Worm (Caenorhabditis elegans) whole organism, dauer: ENCODE measurements around the gene gcy-19.

Experiments used
- unc-62 ChIP-seq: sonication (generic microtip); optimal IDR thresholded peaks from 2 replicates; lab custom pipeline; 2017; ENCODE audit warnings: missing biosample characterization, missing genetic modification reagents, missing genetic modification characterization

gcy-19 gene

DNA sequence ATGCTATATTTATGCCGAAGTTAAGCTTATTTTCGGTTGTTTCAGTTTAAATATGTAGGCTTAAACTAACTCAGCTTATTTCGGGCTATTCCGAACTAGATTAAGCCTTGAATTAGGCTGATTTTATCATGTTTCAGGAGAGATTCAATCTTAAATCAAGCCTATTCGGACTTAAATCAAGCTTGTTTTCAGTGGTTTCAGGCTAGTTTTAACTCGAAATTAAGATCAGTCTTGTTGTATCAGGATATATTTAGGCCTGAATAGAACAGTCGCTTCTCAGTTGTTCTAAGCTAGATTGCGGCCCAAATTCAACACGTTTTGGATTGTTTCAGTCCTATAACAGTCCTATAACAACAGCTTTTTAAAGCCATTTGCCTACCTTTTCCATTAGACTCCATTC lies 7.4 kb downstream of the gcy-19 start:
- TF ChIP-seq unc-62 (GFP tag; lab: Kevin White, UChicago), result no peak

DNA sequence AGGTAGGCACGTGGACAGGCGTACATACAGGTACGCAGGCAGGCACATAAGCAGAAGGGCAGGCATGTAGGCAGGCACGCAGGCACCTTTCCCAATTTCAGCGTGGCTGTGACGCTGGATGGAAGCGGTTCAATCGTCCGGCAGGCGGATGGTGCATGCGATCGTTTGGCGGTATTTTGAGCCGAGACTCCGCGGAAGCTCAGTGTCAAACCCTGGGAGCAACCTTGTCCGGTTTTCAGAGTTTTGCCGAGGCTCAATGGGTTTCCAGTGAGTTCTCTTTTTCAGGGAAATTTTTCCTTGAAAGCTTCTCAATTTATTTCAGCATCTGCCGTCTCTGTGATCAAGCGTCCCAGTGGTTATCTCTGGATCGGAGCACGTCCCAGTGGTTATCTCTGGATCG lies 9.0 kb downstream of the gcy-19 start:
- no peak for TF ChIP-seq unc-62 (GFP tag; lab: Kevin White, UChicago)

DNA sequence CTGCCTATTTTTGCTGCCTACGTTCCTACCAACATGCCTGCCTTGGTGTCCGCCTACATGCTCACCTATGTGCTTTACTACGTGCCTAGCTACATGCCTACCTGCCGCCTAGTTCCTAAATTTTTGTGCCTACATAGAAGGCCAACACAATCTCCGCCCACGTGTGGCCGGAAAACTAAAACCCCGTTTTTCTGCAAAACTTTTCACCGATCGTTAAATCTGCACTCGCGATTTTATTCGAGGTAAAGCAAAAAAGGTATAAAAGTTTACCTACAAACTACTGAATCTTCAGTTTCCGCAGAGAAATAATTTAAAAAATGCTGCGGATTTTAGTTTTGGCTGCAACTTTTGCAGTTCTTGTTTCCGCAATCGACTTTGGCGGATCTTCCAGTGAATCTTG lies 9.7 kb downstream of the gcy-19 start, which contains the start of gene clec-124:
TSS of gene clec-124 (plus strand) at position 301 of the 400 bp plus-strand sequence.
- TF ChIP-seq unc-62 (GFP tag; lab: Kevin White, UChicago), result no peak

DNA sequence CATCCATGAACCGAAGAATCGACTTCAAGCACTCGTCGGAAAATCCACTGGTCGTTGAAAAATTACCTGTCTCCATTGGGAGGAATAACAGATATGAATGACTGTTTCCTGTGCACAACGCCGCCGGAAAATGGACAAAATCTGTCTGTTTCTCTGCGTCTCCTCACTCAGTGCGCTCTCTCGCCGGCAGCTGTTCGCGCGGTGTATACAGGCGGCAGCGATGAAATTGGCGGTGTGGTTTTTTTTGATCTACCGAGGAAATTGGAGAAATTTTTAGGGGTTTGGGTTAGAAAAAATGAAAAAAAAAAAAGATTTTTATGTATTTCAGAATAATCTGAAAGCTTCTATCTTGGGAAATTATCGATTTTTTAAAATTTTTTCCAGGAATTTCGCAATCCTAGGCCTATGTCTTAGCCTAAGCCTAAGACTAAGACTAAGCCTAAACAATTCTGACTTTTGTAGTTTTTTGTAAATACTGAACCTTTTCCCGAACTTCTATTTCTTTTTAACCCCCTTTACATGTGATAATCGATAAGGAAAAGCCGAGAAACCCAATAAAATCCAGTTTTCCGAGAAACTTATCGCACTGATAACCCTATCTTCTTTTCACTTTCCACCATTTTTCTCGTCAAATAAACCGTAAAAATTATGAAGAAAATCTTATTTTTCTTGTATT lies 11.0 kb downstream of the gcy-19 start, which contains the start of the genes fbxc-50 and C17F4.2:
TSS of gene fbxc-50 (minus strand) at position 81 of the 676 bp plus-strand sequence.
TSS of gene C17F4.2 (plus strand) at position 626 of the 676 bp plus-strand sequence.
- no peak for TF ChIP-seq unc-62 (GFP tag; lab: Kevin White, UChicago)

DNA sequence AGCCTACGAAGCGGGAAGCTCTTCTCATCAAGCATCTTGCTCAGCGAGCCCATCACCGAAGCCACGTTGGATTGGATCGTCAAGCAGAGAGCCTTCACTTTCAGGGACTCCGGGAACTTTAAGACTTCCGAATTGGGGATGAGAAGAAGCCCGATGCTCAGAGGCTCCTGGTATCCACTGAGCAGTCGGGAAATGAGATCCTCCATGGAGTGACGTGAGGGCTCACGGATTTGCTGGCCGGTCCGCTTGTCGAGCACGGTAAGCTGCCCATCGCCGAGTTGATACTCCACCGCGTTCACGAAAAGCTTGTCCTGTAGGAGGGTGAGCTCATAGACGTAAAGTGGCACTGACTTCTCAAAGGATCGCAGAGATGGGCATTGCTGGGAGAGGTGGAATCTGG lies 11.6 kb downstream of the gcy-19 start:
- TF ChIP-seq unc-62 (GFP tag; lab: Kevin White, UChicago), result no peak

DNA sequence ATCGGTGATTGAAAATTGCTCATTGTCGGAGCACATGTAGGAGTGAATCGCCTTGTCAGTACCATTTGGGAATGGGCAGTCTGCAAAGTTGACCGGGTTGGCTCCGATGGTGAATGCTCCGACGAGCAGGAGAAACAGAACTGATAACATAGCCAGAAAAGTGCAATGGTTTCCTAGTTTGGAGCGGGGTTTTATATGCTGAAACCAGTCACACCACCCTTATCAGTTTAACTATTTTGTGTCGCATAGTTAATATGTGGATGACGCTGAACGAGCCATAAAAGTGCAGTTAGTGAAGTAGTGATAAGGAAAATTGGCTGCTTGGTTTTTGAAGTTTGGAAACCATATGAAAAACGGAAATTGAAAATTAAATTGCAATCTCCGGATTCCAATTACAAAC lies 13.3 kb downstream of the gcy-19 start, which contains the start of gene C17F4.7:
TSS of gene C17F4.7 (minus strand) at position 180 of the 400 bp plus-strand sequence.
- no peak for TF ChIP-seq unc-62 (GFP tag; lab: Kevin White, UChicago)

DNA sequence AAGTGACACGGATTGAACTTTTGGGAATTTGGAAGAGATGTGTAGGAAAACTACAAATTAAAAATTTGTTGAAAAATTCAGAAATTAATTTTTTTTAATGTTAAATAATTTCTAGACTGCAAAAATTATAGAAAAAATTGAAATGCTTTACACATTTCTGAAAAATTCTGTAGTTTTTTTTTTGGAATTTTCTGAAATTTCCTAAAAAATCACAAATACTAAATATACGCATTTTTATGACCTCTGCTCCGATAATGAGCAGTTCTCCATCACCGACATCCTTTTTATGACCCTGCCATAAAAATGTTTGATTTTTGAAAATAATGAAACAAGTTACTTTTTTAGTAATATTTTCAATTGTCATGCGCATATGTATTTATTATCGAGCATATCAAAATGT lies 14.4 kb downstream of the gcy-19 start:
- no peak for TF ChIP-seq unc-62 (GFP tag; lab: Kevin White, UChicago)

DNA sequence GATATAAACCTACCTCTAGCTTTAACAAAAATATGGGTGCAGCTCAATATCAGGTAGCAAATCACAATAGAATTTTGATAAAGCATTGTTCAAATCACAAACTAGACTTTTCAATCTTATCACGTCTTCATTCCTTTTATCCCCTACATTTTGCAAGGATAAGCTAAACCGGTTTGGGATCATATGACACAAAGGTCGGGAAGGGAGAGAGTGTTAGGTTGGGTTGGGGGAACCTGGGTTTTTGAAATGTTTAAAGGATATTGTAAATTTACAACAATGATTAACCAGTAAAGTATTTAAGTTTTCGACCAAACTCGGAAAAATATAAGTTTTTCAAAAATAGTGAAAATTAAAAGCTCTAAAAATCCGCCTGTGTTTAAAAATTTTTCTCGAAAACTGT lies 15.1 kb downstream of the gcy-19 start, which contains the start of gene C17F4.12:
TSS of gene C17F4.12 (minus strand) at position 101 of the 400 bp plus-strand sequence.
- no peak for TF ChIP-seq unc-62 (GFP tag; lab: Kevin White, UChicago)

DNA sequence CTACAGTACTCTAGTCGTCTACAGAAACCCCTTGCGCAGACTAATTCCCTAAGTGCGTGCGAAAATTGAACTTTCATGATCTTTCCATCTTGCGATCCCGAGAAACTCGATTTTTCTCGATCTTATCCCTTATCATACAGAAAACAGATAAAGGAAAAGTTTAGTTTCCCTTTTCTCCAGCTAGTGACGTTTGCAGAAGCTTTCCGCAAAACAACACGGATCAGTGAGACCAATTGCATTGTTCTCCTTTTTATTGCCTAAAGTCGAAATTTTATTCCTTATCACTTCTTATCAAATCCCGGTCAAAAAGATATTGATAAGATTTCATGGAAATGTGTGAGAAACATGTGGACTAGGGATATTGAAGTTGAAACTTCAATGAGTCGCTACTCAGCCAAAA lies 17.3 kb downstream of the gcy-19 start:
- no peak for TF ChIP-seq unc-62 (GFP tag; lab: Kevin White, UChicago)

DNA sequence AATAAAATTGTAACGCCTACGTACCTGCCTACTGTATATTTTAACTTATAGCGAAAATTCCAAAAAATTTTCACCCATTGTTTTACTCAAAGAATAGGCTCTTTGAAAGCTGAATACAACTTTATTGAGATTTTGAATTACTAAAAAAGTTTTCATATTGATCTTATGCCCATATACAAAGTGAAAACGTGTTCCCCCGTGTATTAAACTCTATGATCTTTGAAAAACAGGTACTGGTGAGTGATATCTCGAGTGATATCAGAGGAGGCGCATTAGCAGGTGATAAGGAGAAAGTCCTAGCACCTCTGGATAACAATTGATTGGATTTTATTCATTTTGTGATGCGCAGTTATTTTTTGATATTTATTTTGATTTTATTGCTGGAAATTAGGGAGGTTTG lies 18.9 kb downstream of the gcy-19 start, which contains the start of gene C17F4.3:
TSS of gene C17F4.3 (plus strand) at position 301 of the 400 bp plus-strand sequence.
- TF ChIP-seq unc-62 (GFP tag; lab: Kevin White, UChicago), result no peak

DNA sequence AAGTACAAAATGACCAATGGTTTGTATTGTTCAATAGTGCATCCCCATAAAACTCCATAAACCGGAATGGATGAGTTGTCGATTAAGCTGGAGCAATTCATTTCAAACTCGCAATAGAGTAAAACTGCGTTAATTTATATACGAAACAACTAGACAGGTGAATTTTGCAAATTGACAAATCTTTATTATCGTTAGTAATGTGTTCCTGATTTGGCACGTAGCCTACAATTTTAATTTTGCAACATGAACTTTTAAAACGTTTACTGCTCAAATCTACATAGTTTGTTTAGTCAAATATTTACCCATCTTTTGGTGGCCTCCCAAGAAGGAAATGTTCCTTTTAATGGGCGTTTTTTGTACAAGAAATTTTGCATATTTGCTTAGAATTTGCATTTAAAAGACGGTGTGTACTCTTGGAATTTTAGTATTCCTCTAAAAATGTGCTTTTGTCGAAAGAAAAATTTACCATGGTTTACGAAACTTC lies 22.1 kb downstream of the gcy-19 start, which contains the start of the genes srz-67 and C17F4.11:
TSS of gene srz-67 (minus strand) at position 101 of the 484 bp plus-strand sequence.
TSS of gene C17F4.11 (plus strand) at position 434 of the 484 bp plus-strand sequence.
- no peak for TF ChIP-seq unc-62 (GFP tag; lab: Kevin White, UChicago)

DNA sequence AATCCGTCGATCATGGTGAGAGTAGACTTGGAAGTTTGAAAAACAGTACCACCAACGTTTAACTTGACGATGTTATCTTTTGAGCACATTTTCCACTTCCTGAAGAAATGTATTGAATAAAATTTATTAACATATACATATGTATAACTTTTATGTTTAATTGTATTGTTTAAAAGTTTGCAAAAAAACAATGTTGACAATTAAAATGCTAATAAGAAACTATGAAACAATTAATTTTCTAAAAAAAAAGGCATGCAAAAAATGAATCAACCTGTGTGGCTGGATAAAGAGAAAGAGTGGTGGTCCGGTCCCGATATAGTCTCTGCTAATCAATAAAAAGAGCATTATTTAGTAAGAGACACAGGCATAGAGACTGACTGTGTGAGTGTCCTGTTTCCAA lies 24.4 kb downstream of the gcy-19 start, which contains the start of gene C17F4.8:
TSS of gene C17F4.8 (minus strand) at position 101 of the 400 bp plus-strand sequence.
- no peak for TF ChIP-seq unc-62 (GFP tag; lab: Kevin White, UChicago)

DNA sequence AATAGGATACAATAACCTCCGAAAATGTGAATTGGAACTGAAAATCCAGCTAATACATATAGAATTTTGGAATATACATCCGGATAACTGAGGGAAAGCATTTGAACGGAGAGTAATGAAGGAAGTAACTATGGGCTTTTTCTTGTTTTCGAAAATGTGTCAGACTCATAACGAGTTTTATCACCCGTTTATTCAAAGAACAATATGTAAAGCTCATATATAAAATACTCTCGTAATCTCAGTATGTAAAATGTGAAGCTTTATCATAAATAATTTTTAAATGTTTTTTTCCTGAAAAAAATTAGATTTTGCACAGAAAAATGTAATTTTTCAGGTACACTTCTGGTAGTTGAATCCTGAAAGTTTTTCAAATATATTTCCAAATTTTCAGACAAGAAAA lies 28.7 kb downstream of the gcy-19 start, which contains the start of gene srh-297:
TSS of gene srh-297 (minus strand) at position 101 of the 400 bp plus-strand sequence.
- no peak for TF ChIP-seq unc-62 (GFP tag; lab: Kevin White, UChicago)

DNA sequence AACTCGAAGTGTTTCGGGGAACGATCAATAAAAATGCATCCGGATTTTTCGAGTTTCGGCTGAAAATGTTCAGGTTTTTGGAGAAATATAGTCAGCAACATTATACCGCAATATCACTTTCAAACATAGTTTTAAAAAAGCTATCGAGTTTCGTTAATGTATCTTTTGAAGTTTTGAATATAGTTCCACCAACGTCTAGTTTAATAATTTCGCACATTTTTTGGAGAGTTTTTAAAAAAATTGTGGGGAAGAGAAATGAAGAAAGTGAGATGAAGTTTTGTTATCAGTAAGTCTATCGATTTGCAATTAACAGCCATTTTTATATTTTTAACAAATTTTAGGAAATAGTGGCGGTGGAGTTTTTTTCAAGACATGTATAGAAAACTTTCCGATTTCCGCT lies 33.4 kb downstream of the gcy-19 start, which contains the start of gene ZC239.17:
TSS of gene ZC239.17 (minus strand) at position 101 of the 400 bp plus-strand sequence.
- TF ChIP-seq unc-62 (GFP tag; lab: Kevin White, UChicago), result no peak

DNA sequence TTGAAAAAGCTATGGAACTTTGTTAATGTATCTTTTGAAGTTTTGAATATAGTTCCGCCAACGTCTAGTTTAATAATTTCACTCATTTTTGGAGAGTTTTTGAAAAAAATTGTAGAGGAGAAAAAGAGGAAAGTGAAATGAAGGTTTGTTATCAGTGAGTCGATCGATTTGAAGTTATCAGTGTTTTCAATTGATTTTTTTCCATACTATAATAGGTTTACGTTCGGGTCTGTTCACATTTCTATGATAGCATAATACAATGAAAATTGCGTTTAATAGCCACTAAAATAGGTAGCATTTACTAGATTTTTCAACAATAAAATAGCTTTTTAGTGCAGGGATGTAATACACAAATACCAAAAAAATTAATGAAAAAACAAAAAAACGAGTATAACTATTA lies 34.0 kb downstream of the gcy-19 start, which contains the start of gene ZC239.16:
TSS of gene ZC239.16 (minus strand) at position 120 of the 400 bp plus-strand sequence.
- TF ChIP-seq unc-62 (GFP tag; lab: Kevin White, UChicago), result no peak

DNA sequence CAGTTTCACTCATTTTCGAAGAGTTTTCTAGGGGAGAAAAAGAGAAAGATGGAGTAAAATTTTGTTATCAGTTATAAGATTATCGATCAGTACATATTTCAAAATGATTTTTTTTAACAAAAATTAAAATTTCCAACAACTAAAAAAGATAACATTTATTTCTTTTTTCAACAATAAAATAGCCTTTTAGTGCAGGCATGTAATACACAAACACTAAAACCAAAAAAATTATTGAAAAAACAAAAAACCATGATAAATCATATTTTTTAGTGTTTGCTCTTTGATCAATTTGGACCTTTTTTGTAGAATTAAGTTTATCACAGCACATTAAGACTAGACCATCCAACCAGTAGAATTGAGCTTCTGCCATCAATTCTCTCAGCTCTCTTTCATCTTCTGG lies 34.5 kb downstream of the gcy-19 start, which contains the start of gene ZC239.15:
TSS of gene ZC239.15 (minus strand) at position 101 of the 400 bp plus-strand sequence.
- no peak for TF ChIP-seq unc-62 (GFP tag; lab: Kevin White, UChicago)
